Fruit fly (Drosophila melanogaster) whole organism, pupa: ENCODE results near the gene Ubc84D.

Source experiments
- CG10348 ChIP-seq: fragments of 200-800 bp; sonication (Bioruptor generic); IDR thresholded peaks from 2 replicates; pipeline ENCODE4 v1.3.6; 2022; ENCODE audit warnings: missing biosample characterization, missing genetic modification characterization
- CG12605 ChIP-seq: fragments of 200-800 bp; sonication (Bioruptor generic); IDR thresholded peaks from 2 replicates; pipeline ENCODE4 v1.3.6; 2022; ENCODE audit warnings: missing biosample characterization, missing genetic modification characterization
- CG13204 ChIP-seq: fragments of 200-800 bp; sonication (Bioruptor generic); optimal IDR thresholded peaks from 2 replicates; lab custom pipeline; 2018; ENCODE audit warnings: missing biosample characterization, mild to moderate bottlenecking, missing genetic modification characterization, moderate library complexity
- CG14655 ChIP-seq: fragments of 200-800 bp; sonication (Bioruptor generic); optimal IDR thresholded peaks from 3 replicates; lab custom pipeline; 2017; ENCODE audit warnings: mild to moderate bottlenecking, missing biosample characterization, missing genetic modification reagents, missing genetic modification characterization
- CG15710 ChIP-seq: fragments of 200-800 bp; sonication (Bioruptor generic); optimal IDR thresholded peaks from 2 replicates; lab custom pipeline; 2018; ENCODE audit warnings: missing biosample characterization, mild to moderate bottlenecking, missing genetic modification characterization, moderate library complexity
- CG17806 ChIP-seq: fragments of 200-800 bp; sonication (Bioruptor generic); optimal IDR thresholded peaks from 2 replicates; lab custom pipeline; 2018; ENCODE audit warnings: missing biosample characterization, mild to moderate bottlenecking, missing genetic modification characterization, moderate library complexity
- CG32121 ChIP-seq: fragments of 200-800 bp; sonication (Bioruptor generic); IDR thresholded peaks from 2 replicates; pipeline ENCODE4 v1.3.6; 2022; ENCODE audit warnings: missing biosample characterization, missing genetic modification characterization
- CG34367 ChIP-seq: fragments of 200-800 bp; sonication (Bioruptor generic); optimal IDR thresholded peaks from 2 replicates; lab custom pipeline; 2018; ENCODE audit warnings: missing biosample characterization, mild to moderate bottlenecking, missing genetic modification characterization
- CG4496 ChIP-seq: fragments of 200-800 bp; sonication (Bioruptor generic); IDR thresholded peaks from 3 replicates; pipeline ENCODE4 v1.3.6; 2022; ENCODE audit warnings: missing biosample characterization, missing genetic modification characterization
- CG8159 ChIP-seq: fragments of 200-800 bp; sonication (Bioruptor generic); optimal IDR thresholded peaks from 3 replicates; lab custom pipeline; 2018; ENCODE audit warnings: missing biosample characterization, mild to moderate bottlenecking, missing genetic modification characterization, moderate library complexity
- CG8301 ChIP-seq: fragments of 200-800 bp; sonication (Bioruptor generic); optimal IDR thresholded peaks from 2 replicates; lab custom pipeline; 2018; ENCODE audit warnings: missing biosample characterization, mild to moderate bottlenecking, missing genetic modification characterization
- CG9948 ChIP-seq: fragments of 200-800 bp; sonication (Bioruptor generic); optimal IDR thresholded peaks from 2 replicates; lab custom pipeline; 2018; ENCODE audit warnings: missing biosample characterization, mild to moderate bottlenecking, missing genetic modification characterization, moderate library complexity
- D1 ChIP-seq: fragments of 200-800 bp; sonication (Bioruptor generic); optimal IDR thresholded peaks from 2 replicates; lab custom pipeline; 2018; ENCODE audit warnings: missing biosample characterization, mild to moderate bottlenecking, missing genetic modification characterization, moderate library complexity
- EcR ChIP-seq: fragments of 200-800 bp; sonication (Bioruptor generic); optimal IDR thresholded peaks from 3 replicates; lab custom pipeline; 2019; ENCODE audit warnings: missing biosample characterization, missing genetic modification characterization, mild to moderate bottlenecking, moderate library complexity, missing genetic modification reagents
- Ets98B ChIP-seq: fragments of 200-800 bp; sonication (Bioruptor generic); IDR thresholded peaks from 2 replicates; pipeline ENCODE4 v1.3.6; 2022; ENCODE audit warnings: missing biosample characterization, missing genetic modification characterization
- Pif1A ChIP-seq: fragments of 200-800 bp; sonication (Bioruptor generic); optimal IDR thresholded peaks from 3 replicates; lab custom pipeline; 2016; ENCODE audit warnings: missing biosample characterization, missing genetic modification characterization
- Pif1B ChIP-seq: fragments of 200-800 bp; sonication (Bioruptor generic); optimal IDR thresholded peaks from 3 replicates; lab custom pipeline; 2016; ENCODE audit warnings: missing biosample characterization, missing genetic modification characterization
- Snoo ChIP-seq: fragments of 200-800 bp; sonication (Bioruptor generic); optimal IDR thresholded peaks from 3 replicates; lab custom pipeline; 2017; ENCODE audit warnings: missing biosample characterization, mild to moderate bottlenecking, missing genetic modification characterization, inconsistent platforms
- fd96Ca ChIP-seq: fragments of 200-800 bp; sonication (Bioruptor generic); IDR thresholded peaks from 3 replicates; pipeline ENCODE4 v1.3.6; 2022; ENCODE audit warnings: missing biosample characterization, missing genetic modification characterization
- gl ChIP-seq: fragments of 200-800 bp; sonication (Bioruptor generic); optimal IDR thresholded peaks from 2 replicates; lab custom pipeline; 2018; ENCODE audit warnings: missing biosample characterization, mild to moderate bottlenecking, missing genetic modification characterization
- rn ChIP-seq: fragments of 200-800 bp; sonication (Bioruptor generic); IDR thresholded peaks from 2 replicates; pipeline ENCODE4 v1.3.6; 2022; ENCODE audit warnings: missing biosample characterization, missing genetic modification characterization

Ubc84D gene

DNA sequence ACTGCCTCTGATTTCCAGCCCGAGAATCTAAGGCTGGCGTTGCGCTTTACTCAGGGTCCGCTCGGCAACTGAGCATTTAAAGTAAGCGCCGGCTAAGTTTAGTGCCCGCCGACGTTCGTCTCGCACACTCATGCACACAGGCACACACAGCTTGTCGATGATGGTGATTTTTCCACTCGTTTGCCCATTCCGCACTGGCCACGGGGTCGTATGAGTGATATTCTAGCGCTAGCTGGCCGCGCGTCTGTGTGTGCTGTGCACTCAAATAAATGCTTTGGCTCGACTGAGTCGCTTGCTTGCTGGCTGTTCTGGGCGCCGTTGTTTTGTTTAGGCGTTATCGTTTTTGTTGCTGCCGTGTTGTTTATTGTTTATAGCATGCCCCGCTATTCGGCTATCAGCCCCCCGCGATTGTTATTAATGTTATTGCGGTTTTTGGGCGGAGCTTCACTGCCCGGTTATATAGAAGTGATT is 3.6 kb downstream of the Ubc84D start, which contains the start of gene alpha-Est8:
alpha-Est8 (minus strand) TSS at position 72 of the 471 bp plus-strand sequence.
- TF ChIP-seq Ets98B, result 0 out of 2 replicates have a peak, but pooled peaks have one; percentile 11
- TF ChIP-seq CG12605 (GFP tag; lab: Robert Waterston, UW), result 0 out of 2 replicates have a peak, but pooled peaks have one; percentile 25
- no peak for TF ChIP-seq CG15710 (tag; lab: Kevin White, UChicago)
- TF ChIP-seq CG4496 (GFP tag; lab: Robert Waterston, UW), result no peak

DNA sequence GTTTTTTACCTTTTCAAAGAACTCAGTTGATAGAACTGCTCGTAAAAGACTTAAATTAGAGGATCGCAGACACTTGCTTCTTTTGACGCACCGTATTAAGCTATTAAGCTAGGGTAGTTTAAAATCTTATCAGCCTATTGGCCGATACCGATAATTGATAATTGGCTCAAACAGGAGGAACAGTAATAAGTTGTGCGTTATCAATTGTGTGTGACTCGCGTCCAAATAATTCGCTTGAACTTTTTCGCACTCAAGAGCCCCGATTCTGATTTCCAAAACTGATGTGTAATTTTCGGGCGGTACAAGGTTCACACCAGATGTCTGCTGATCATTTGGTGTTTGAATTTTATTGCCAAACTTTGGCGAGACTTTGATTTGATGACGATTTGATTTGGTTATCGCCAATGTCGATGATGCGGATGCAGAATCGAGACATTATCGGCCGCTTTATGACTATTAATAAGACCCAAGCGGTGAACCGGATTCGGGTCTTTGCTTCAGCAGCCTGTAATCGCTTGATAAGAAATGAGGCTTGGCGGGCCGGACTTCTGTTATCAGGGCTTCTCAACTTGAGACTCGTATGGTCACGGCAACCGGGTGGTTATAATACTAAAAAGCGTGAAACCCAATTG is 4.9 kb downstream of the Ubc84D start:
- TF ChIP-seq Pif1A (no peak), EcR (GFP tag; lab: Kevin White, UChicago) (peak; percentile 16)

DNA sequence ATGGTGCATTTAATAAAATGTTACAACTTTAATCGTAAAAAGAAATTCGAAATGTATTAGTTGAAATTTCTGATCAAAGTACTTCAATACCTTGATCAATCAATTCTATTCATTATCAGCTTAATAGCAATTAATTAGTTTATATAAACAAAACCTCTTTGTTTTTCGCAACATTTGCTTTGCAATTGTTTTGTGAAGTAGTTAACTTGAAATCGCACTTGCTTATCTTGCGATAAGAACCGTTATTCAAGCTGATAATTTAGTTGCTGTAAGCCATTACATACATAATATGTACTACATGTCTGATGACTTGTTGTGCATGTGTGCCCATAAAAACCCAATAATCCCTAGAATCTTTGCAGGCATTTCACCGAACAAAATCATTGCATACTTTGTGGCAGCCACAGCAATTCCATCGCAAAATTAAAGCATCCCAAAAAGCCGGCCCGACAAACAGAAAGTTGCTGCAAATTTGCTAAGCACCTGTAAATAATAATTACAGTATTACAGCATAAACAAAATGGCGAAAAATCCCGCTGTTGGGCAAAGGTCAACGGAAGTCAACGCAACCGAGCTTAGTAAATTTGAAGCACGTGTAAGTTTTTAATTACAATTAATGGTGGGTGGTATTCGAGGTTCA is 10.9 kb downstream of the Ubc84D start:
- TF ChIP-seq CG4496 (GFP tag; lab: Robert Waterston, UW), result peak; percentile 54; the same call in 1 of the 3 replicates
- no peak for TF ChIP-seq CG8301
- peak; percentile 41 for TF ChIP-seq D1 (tag; lab: Kevin White, UChicago)

DNA sequence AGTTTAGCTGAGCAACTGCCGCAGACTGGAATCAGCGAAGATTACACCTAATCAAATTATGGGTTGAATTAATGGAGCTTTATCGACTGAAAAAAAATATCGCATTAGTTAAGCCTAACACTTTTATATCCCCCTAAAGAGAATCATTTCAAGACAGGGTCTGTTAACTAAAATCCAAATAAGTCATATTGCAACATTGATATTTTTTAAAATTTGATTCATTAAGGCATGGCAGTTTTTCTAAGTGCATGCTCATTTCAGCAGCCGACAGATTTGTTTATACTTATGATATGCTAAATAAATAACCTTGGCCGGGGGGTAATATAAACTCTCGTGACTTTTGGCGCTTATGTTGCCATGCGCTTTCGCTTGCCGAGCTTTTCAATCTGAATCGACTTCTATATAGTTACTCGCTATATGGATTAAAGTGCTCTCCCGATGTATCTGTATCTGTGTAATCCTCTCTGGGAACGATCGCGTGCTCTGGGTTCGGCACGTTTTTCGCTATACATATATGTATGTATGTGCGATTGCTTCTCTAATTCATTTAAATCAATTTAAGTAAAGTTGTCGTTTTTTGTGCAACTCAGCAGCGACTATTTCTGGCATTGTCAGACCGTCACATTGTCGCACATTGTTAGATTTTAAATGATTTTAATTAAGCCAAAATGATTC is 12.8 kb downstream of the Ubc84D start:
- TF ChIP-seq CG34367 (tag; lab: Kevin White, UChicago) (no peak), Pif1A (peak; percentile 0), CG8301 (no peak), fd96Ca (GFP tag; lab: Robert Waterston, UW) (peak; percentile 42; the same call in 1 of the 3 replicates), CG32121 (GFP tag; lab: Robert Waterston, UW) (peak; percentile 68), Ets98B (peak; percentile 65), CG4496 (GFP tag; lab: Robert Waterston, UW) (peak; percentile 81)

DNA sequence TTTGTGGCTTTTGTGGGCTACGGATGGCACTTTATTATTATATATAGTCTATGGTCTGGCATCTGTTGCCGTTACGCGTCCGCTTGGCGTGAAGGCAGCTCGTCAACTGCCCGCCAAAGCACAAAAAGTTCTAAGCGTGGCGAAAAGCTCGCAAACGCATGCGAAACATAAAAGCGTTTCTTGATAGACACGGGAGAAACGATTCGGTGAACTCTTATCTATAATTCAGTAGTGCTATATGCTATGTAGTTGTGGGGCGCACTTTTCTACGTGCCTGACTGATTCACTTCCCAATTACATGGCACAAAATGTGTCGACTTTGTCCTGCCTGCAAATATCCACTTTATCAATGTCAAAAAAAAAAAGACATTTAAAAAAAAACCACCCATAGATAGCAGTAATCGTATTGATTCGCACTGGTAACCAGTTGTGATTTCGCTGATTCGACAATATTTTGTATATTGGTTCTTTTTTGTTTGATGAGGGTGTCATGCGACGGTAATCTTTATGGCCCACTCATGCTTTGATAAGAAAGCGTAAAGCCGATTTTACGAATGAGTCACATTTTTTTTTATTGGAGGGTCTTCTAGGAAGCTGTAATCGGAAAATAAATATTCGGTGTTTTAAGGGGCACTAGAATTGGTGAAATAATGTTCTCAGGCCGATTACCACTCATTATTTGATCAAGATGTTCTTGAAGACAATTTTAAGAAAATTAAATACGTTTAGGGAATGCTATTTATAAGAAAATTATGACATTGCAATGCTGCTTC is 14.1 kb downstream of the Ubc84D start, which contains the start of gene alpha-Est9:
alpha-Est9 (minus strand) TSS at position 110 of the 773 bp plus-strand sequence.
- no peak for TF ChIP-seq Ets98B
- TF ChIP-seq CG32121 (GFP tag; lab: Robert Waterston, UW), result no peak
- no peak for TF ChIP-seq EcR (GFP tag; lab: Kevin White, UChicago)
- no peak for TF ChIP-seq CG9948 (tag; lab: Kevin White, UChicago)
- TF ChIP-seq CG8159 (tag; lab: Kevin White, UChicago), result no peak
- TF ChIP-seq CG34367 (tag; lab: Kevin White, UChicago), result no peak
- TF ChIP-seq CG13204 (GFP tag; lab: Kevin White, UChicago), result no peak
- TF ChIP-seq CG10348, result no peak
- no peak for TF ChIP-seq gl (tag; lab: Kevin White, UChicago)
- no peak for TF ChIP-seq fd96Ca (GFP tag; lab: Robert Waterston, UW)
- no peak for TF ChIP-seq CG8301
- TF ChIP-seq CG12605 (GFP tag; lab: Robert Waterston, UW), result no peak
- TF ChIP-seq rn (GFP tag; lab: Robert Waterston, UW), result no peak
- TF ChIP-seq CG15710 (tag; lab: Kevin White, UChicago), result no peak
- no peak for TF ChIP-seq Snoo
- no peak for TF ChIP-seq Pif1B (GFP tag; lab: Kevin White, UChicago)
- TF ChIP-seq CG4496 (GFP tag; lab: Robert Waterston, UW), result no peak
- no peak for TF ChIP-seq D1 (tag; lab: Kevin White, UChicago)
- TF ChIP-seq CG14655 (GFP tag; lab: Kevin White, UChicago), result no peak

DNA sequence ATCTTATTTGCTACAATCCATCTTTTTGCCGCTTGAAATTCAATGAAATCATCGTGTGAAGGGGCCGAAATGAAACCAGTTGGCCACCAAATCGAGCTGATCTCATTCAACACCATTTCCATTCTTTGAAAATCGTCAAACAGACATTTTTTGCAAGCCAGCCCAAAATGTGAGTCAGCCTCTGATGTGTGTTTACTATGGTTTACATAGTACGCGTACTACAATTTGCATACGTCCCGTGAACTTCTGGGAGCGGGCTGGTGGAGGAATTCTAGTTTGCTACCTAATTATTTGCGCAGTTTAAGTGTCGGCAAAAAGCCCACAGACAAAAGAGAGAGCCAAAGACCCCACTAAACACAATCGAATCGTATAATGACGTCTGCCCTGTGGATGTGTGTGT is 16.0 kb downstream of the Ubc84D start:
- no peak for TF ChIP-seq EcR (GFP tag; lab: Kevin White, UChicago)
- TF ChIP-seq D1 (tag; lab: Kevin White, UChicago), result no peak
- TF ChIP-seq CG4496 (GFP tag; lab: Robert Waterston, UW), result no peak
- no peak for TF ChIP-seq CG15710 (tag; lab: Kevin White, UChicago)
- no peak for TF ChIP-seq gl (tag; lab: Kevin White, UChicago)
- no peak for TF ChIP-seq CG9948 (tag; lab: Kevin White, UChicago)
- no peak for TF ChIP-seq CG34367 (tag; lab: Kevin White, UChicago)
- no peak for TF ChIP-seq Ets98B
- no peak for TF ChIP-seq fd96Ca (GFP tag; lab: Robert Waterston, UW)
- no peak for TF ChIP-seq CG12605 (GFP tag; lab: Robert Waterston, UW)
- TF ChIP-seq Pif1B (GFP tag; lab: Kevin White, UChicago), result no peak
- TF ChIP-seq Snoo, result no peak
- no peak for TF ChIP-seq CG8301
- TF ChIP-seq CG13204 (GFP tag; lab: Kevin White, UChicago), result no peak
- TF ChIP-seq CG17806 (tag; lab: Kevin White, UChicago), result no peak
- TF ChIP-seq rn (GFP tag; lab: Robert Waterston, UW), result no peak
- no peak for TF ChIP-seq Pif1A
